Worm (Caenorhabditis elegans) whole organism, L4/young adult: Measurements from ENCODE around the gene F53C11.4.

Experiments
- W03F9.2 ChIP-seq: fragments of 150-350 bp; optimal IDR thresholded peaks from 2 replicates; lab custom pipeline; 2014; ENCODE audit warnings: missing biosample characterization, missing genetic modification characterization
- dao-5 ChIP-seq: sonication (generic microtip); optimal IDR thresholded peaks from 2 replicates; lab custom pipeline; 2016; ENCODE audit warnings: missing genotype, missing genetic modification characterization, moderate library complexity, missing compliant biosample characterization
- him-1 ChIP-seq: sonication (generic microtip); optimal IDR thresholded peaks from 2 replicates; lab custom pipeline; 2016; ENCODE audit warnings: missing genotype, missing genetic modification reagents, missing genetic modification characterization, missing compliant biosample characterization

The F53C11.4 gene

ce11 chrV:13762426-13763127, 24.6 kb downstream of the F53C11.4 start, which contains the start of gene F20G2.6:
TSS of gene F20G2.6 (plus strand) at chrV:13763077.
- TF ChIP-seq dao-5 (tag; lab: Kevin White, UChicago) (no peak), him-1 (tag; lab: Kevin White, UChicago) (no peak), W03F9.2 (no peak)

ce11 chrV:13757349-13757748, 29.8 kb downstream of the F53C11.4 start:
- TF ChIP-seq dao-5 (tag; lab: Kevin White, UChicago), result no peak
- no peak for TF ChIP-seq W03F9.2
- no peak for TF ChIP-seq him-1 (tag; lab: Kevin White, UChicago)

ce11 chrV:13756359-13757091, 30.6 kb downstream of the F53C11.4 start, which contains the start of gene F20G2.2:
TSS of gene F20G2.2 (minus strand) at chrV:13756409.
- TF ChIP-seq him-1 (tag; lab: Kevin White, UChicago) (no peak), W03F9.2 (no peak), dao-5 (tag; lab: Kevin White, UChicago) (no peak)

DNA sequence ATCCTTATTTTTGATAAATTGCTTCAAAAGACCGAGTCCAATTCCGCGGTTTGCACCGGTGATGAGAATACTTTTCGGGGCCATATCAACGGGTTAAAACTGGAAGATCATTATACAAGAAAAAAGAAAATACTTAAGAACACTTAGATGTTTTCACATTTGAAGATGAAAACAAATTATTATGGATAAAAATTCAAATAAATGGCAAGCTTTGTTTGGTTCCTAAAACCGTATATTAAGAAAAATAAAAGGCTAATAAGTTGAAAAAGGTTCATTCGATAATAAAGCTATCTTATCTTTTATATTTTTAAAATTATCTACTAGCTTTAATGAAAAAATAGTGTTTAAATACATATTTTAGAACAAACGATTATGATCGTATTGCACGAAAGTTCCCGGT, 33.7 kb downstream of the F53C11.4 start, which contains the start of gene F20G2.1:
Gene F20G2.1 (minus strand): TSS at position 101 of the 400 bp plus-strand sequence.
- no peak for TF ChIP-seq dao-5 (tag; lab: Kevin White, UChicago)

ce11 chrV:13751811-13752210, 35.3 kb downstream of the F53C11.4 start, which contains the start of gene cld-9:
TSS of gene cld-9 (minus strand) at chrV:13751891.
- TF ChIP-seq dao-5 (tag; lab: Kevin White, UChicago), result no peak
- no peak for TF ChIP-seq him-1 (tag; lab: Kevin White, UChicago)
- no peak for TF ChIP-seq W03F9.2

ce11 chrV:13748658-13749057, 38.5 kb downstream of the F53C11.4 start, which contains the start of gene F35E12.10:
TSS of gene F35E12.10 (minus strand) at chrV:13748758.
- TF ChIP-seq dao-5 (tag; lab: Kevin White, UChicago) (no peak), W03F9.2 (no peak), him-1 (tag; lab: Kevin White, UChicago) (no peak)

DNA sequence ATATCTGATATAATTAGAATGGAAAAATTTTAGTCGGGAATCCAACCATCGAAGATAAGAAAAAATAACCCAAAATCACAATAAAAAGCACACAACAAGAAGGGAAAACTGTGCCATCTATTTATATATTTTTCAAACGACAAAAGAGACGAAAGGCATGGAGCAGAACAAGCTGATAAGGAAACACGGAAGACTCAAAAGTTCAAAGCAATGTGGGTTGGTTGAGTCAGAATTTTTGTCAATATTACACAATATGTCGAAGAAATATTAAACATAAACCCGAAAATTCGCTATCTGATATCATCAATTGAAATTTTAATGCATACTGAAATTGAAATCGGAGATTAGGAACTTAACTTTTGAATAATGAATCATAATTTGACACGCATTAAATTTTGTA, 42.3 kb downstream of the F53C11.4 start, which contains the start of gene F35E12.9:
Gene F35E12.9 (minus strand): TSS at position 227 of the 400 bp plus-strand sequence.
- no peak for TF ChIP-seq W03F9.2
- no peak for TF ChIP-seq dao-5 (tag; lab: Kevin White, UChicago)
- no peak for TF ChIP-seq him-1 (tag; lab: Kevin White, UChicago)

ce11 chrV:13739901-13740300, 47.3 kb downstream of the F53C11.4 start:
- no peak for TF ChIP-seq dao-5 (tag; lab: Kevin White, UChicago)
- TF ChIP-seq W03F9.2, result no peak
- TF ChIP-seq him-1 (tag; lab: Kevin White, UChicago), result no peak

DNA sequence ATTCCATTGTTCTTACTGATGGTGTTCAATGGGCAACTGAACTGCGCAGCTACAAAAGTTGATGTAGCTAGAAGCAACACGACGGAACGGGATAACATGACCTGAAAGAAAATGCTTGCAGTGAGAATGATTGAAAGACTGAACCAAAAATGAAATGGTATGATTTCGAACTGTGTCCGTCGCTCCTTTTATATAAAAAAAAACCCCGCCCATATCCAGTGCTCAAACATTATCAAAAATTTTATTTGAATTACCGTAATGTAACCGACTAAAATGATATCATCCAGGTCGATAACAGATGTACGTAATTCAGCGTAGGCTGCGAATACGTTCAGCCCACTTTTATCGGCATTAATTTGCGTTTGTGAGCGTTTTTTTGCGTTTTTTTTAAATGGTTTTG, 48.8 kb downstream of the F53C11.4 start, which contains the start of gene irg-5:
Gene irg-5 (minus strand): TSS at position 101 of the 400 bp plus-strand sequence.
- TF ChIP-seq him-1 (tag; lab: Kevin White, UChicago) (no peak), W03F9.2 (no peak)

ce11 chrV:13736147-13736546, 51.0 kb downstream of the F53C11.4 start, which contains the start of gene F35E12.6:
TSS of gene F35E12.6 (minus strand) at chrV:13736247.
- TF ChIP-seq him-1 (tag; lab: Kevin White, UChicago) (no peak), dao-5 (tag; lab: Kevin White, UChicago) (no peak), W03F9.2 (no peak)
